Fruit fly (Drosophila melanogaster) whole organism, wandering third instar larva: ENCODE data around the gene CG43935.

Experiments
- Hnf4 ChIP-seq: fragments of 200-800 bp; sonication (Bioruptor generic); optimal IDR thresholded peaks from 2 replicates; lab custom pipeline; 2016; ENCODE audit warnings: missing biosample characterization, mild to moderate bottlenecking, missing genetic modification characterization
- Hr83 ChIP-seq: fragments of 200-300 bp; sonication (Bioruptor generic); optimal IDR thresholded peaks from 2 replicates; lab custom pipeline; 2016; ENCODE audit warnings: missing biosample characterization, mild to moderate bottlenecking, missing genetic modification characterization, moderate library complexity; ENCODE audit not compliant: poor library complexity, severe bottlenecking
- Jra ChIP-seq: sonication (Bioruptor generic); optimal IDR thresholded peaks from 2 replicates; lab custom pipeline; 2016; ENCODE audit warnings: missing biosample characterization, missing genetic modification characterization
- Myc ChIP-seq: fragments of >200 bp; optimal IDR thresholded peaks from 2 replicates; lab custom pipeline; 2017
- psq ChIP-seq: fragments of 200-800 bp; sonication (Bioruptor generic); optimal IDR thresholded peaks from 3 replicates; lab custom pipeline; 2017; ENCODE audit warnings: missing biosample characterization, mild to moderate bottlenecking, missing genetic modification characterization, moderate library complexity

- TF ChIP-seq psq (GFP tag; lab: Kevin White, UChicago) (peak; percentile 71), Hr83 (GFP tag; lab: Kevin White, UChicago) (no peak), Myc (lab: Kevin White, UChicago) (no peak), Jra (GFP tag; lab: Kevin White, UChicago) (no peak), Hnf4 (no peak)
Observed at dm6 chr3R:27075694-27076093, 10.5 kb downstream of the CG43935 start, which contains the start of gene CG14257.
